Worm (Caenorhabditis elegans): ENCODE measurements around the gene Y54G2A.41.

The Y54G2A.41 gene

ce11 chrIV:2751568-2751967 is at the start of gene Y54G2A.41:
TSS of gene Y54G2A.41 (plus strand) at chrIV:2751868.
- TF ChIP-seq unc-55 (GFP tag; optimal IDR thresholded peaks at IDR 0.05) (no peak), pat-9 (tag; optimal IDR thresholded peaks at IDR 0.05) (no peak), fkh-6 (tag; optimal IDR thresholded peaks at IDR 0.05) (no peak), elt-2 (tag; optimal IDR thresholded peaks at IDR 0.05) (no peak), K09A11.1 (tag; optimal IDR thresholded peaks at IDR 0.05; ENCODE audit: insufficient read depth) (no peak), ceh-14 (tag; optimal IDR thresholded peaks at IDR 0.05) (no peak), lin-11 (tag; optimal IDR thresholded peaks at IDR 0.05) (no peak), sox-4 (tag; optimal IDR thresholded peaks at IDR 0.05) (no peak), tbx-2 (tag; optimal IDR thresholded peaks at IDR 0.05) (no peak), dmd-4 (tag; optimal IDR thresholded peaks at IDR 0.05; ENCODE audit: borderline replicate concordance) (no peak), unc-42 (tag; optimal IDR thresholded peaks at IDR 0.05) (no peak), fkh-10 (GFP tag; optimal IDR thresholded peaks at IDR 0.05) (no peak), Y22D7AL.16 (tag; optimal IDR thresholded peaks at IDR 0.05) (no peak), ceh-34 (tag; optimal IDR thresholded peaks at IDR 0.05) (no peak), ceh-19 (GFP tag; optimal IDR thresholded peaks at IDR 0.05) (no peak), pqm-1 (tag; optimal IDR thresholded peaks at IDR 0.05) (no peak), unc-3 (GFP tag; conservative IDR thresholded peaks at IDR 0.05) (no peak), unc-3 (tag; optimal IDR thresholded peaks at IDR 0.05) (no peak), hlh-13 (GFP tag; optimal IDR thresholded peaks at IDR 0.05) (no peak)

ce11 chrIV:2703927-2704401 is 47.7 kb upstream of the Y54G2A.41 start, which contains the start of gene Y94H6A.5:
TSS of gene Y94H6A.5 (minus strand) at chrIV:2703977.
- peak; percentile 13 for TF ChIP-seq ceh-48 (tag; optimal IDR thresholded peaks at IDR 0.05)
- no peak for TF ChIP-seq sox-4 (tag; optimal IDR thresholded peaks at IDR 0.05)
- peak; percentile 4 for TF ChIP-seq tbx-2 (tag; optimal IDR thresholded peaks at IDR 0.05)
- TF ChIP-seq unc-42 (tag; optimal IDR thresholded peaks at IDR 0.05), result peak; percentile 53
- TF ChIP-seq elt-4 (tag; optimal IDR thresholded peaks at IDR 0.05), result no peak
- peak; percentile 1 for TF ChIP-seq madf-2 (tag; optimal IDR thresholded peaks at IDR 0.05)
- TF ChIP-seq nfya-1 (tag; optimal IDR thresholded peaks at IDR 0.05), result peak; percentile 56
- peak; percentile 84 for TF ChIP-seq pax-1 (tag; optimal IDR thresholded peaks at IDR 0.05)

- no peak for TF ChIP-seq ets-4 (tag; optimal IDR thresholded peaks at IDR 0.05)
- TF ChIP-seq pax-1 (tag; optimal IDR thresholded peaks at IDR 0.05), result no peak
- no peak for TF ChIP-seq nhr-232 (tag; optimal IDR thresholded peaks at IDR 0.05)
- TF ChIP-seq sox-4 (tag; optimal IDR thresholded peaks at IDR 0.05), result no peak
- TF ChIP-seq Y22D7AL.16 (tag; optimal IDR thresholded peaks at IDR 0.05), result no peak
- no peak for TF ChIP-seq pros-1 (tag; optimal IDR thresholded peaks at IDR 0.05)
- TF ChIP-seq fkh-6 (tag; optimal IDR thresholded peaks at IDR 0.05), result no peak
- TF ChIP-seq pag-3 (tag; optimal IDR thresholded peaks at IDR 0.05; ENCODE audit: borderline replicate concordance), result no peak
- no peak for TF ChIP-seq elt-2 (tag; optimal IDR thresholded peaks at IDR 0.05)
- TF ChIP-seq ttx-3 (tag; optimal IDR thresholded peaks at IDR 0.05), result no peak
- TF ChIP-seq unc-86 (tag; optimal IDR thresholded peaks at IDR 0.05), result no peak
- no peak for TF ChIP-seq ceh-31 (tag; optimal IDR thresholded peaks at IDR 0.05)
- TF ChIP-seq ceh-2 (tag; optimal IDR thresholded peaks at IDR 0.05), result no peak
- TF ChIP-seq hlh-6 (tag; optimal IDR thresholded peaks at IDR 0.05), result no peak
- no peak for TF ChIP-seq nhr-11 (tag; optimal IDR thresholded peaks at IDR 0.05)
Measured at ce11 chrIV:2705675-2706074, 46.0 kb upstream of the Y54G2A.41 start.

ce11 chrIV:2707012-2707411 is 44.7 kb upstream of the Y54G2A.41 start, which contains the start of gene ubc-8:
TSS of gene ubc-8 (minus strand) at chrIV:2707238.
- TF ChIP-seq eyg-1 (tag; optimal IDR thresholded peaks at IDR 0.05) (no peak), ama-1 (optimal IDR thresholded peaks at IDR 0.05) (no peak), elt-2 (tag; optimal IDR thresholded peaks at IDR 0.05) (no peak), K02D7.2 (tag; optimal IDR thresholded peaks at IDR 0.05) (no peak), ceh-34 (tag; optimal IDR thresholded peaks at IDR 0.05) (no peak), C38D4.7 (GFP tag; optimal IDR thresholded peaks at IDR 0.05) (no peak), ahr-1 (tag; optimal IDR thresholded peaks at IDR 0.05) (no peak), hlh-30 (tag; optimal IDR thresholded peaks at IDR 0.05; ENCODE audit: insufficient read depth) (no peak), elt-4 (tag; optimal IDR thresholded peaks at IDR 0.05) (no peak), pha-2 (tag; optimal IDR thresholded peaks at IDR 0.05) (no peak), nhr-11 (tag; optimal IDR thresholded peaks at IDR 0.05) (no peak), dmd-4 (tag; optimal IDR thresholded peaks at IDR 0.05; ENCODE audit: borderline replicate concordance) (no peak), hlh-15 (tag; optimal IDR thresholded peaks at IDR 0.05) (no peak), ztf-16 (tag; optimal IDR thresholded peaks at IDR 0.05) (no peak), pqm-1 (tag; optimal IDR thresholded peaks at IDR 0.05) (no peak)

Measured in whole organism, late embryonic.